Fruit fly (Drosophila melanogaster): ENCODE data around the gene wrm1.
A peak's percentile ranks its signal among the peaks of the same experiment; 100 is the strongest.

Gene wrm1

DNA sequence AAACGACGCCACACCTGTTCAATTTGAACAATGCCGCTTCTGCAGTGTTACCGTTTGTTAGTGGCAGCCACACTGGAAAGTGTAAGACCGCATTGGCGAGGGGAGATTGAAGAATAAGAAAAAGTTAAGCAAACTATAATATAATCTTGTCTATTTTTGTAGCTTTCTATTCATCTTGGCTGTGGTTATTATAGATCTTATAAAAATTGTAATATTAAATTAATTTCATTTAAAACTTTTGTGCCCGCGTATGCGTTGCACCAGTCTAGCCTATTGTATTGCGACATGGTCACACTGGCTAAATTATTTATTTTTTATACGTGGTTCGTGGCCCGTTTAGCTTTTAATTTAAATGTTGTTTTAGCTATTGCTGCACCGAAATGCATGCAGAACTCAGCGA, 11.7 kb downstream of the wrm1 start, which contains the start of the genes RhoGEF4 and Rint1 (continued):
- TF ChIP-seq NK7.1 (GFP tag; optimal IDR thresholded peaks at IDR 0.05) (no peak), CG10979 (tag; optimal IDR thresholded peaks at IDR 0.05) (peak; percentile 51), CG10543 (GFP tag; optimal IDR thresholded peaks at IDR 0.05) (peak; percentile 5), CG10654 (GFP tag; optimal IDR thresholded peaks at IDR 0.05) (peak; percentile 60), Atf-2 (GFP tag; optimal IDR thresholded peaks at IDR 0.05) (no peak), CG2889 (GFP tag; IDR thresholded peaks at IDR 0.05) (0 out of 3 replicates have a peak, but pooled peaks have one; percentile 12), sob (GFP tag; IDR thresholded peaks at IDR 0.05) (peak; percentile 78), CG12071 (GFP tag; optimal IDR thresholded peaks at IDR 0.05) (no peak), br (optimal IDR thresholded peaks at IDR 0.05) (no peak), tap (tag; optimal IDR thresholded peaks at IDR 0.05) (peak; percentile 39), D19A (tag; optimal IDR thresholded peaks at IDR 0.05) (no peak), CG30431 (GFP tag; optimal IDR thresholded peaks at IDR 0.05) (peak; percentile 61), ara (GFP tag; IDR thresholded peaks at IDR 0.05) (peak; percentile 73), stc (GFP tag; IDR thresholded peaks at IDR 0.05) (0 out of 2 replicates have a peak, but pooled peaks have one; percentile 27), usp (GFP tag; optimal IDR thresholded peaks at IDR 0.05) (no peak), twi (tag; optimal IDR thresholded peaks at IDR 0.05) (no peak), Sox100B (GFP tag; optimal IDR thresholded peaks at IDR 0.05) (no peak), emc (GFP tag; optimal IDR thresholded peaks at IDR 0.05) (no peak), CG14965 (GFP tag; optimal IDR thresholded peaks at IDR 0.05; ENCODE audit: borderline replicate concordance) (no peak), Hmx (GFP tag; optimal IDR thresholded peaks at IDR 0.05) (no peak), MTF-1 (GFP tag; optimal IDR thresholded peaks at IDR 0.05; ENCODE audit: borderline replicate concordance) (no peak), CG14667 (GFP tag; IDR thresholded peaks at IDR 0.05) (peak; percentile 56), CG4404 (GFP tag; IDR thresholded peaks at IDR 0.05) (peak; percentile 68), Chrac-16 (GFP tag; optimal IDR thresholded peaks at IDR 0.05) (peak; percentile 85), fd102C (GFP tag; optimal IDR thresholded peaks at IDR 0.05) (no peak), ken (GFP tag; IDR thresholded peaks at IDR 0.05) (peak; percentile 80; the same call in 2 of the 3 replicates), sim (GFP tag; IDR thresholded peaks at IDR 0.05) (no peak), kah (GFP tag; optimal IDR thresholded peaks at IDR 0.05) (peak; percentile 36), HLH3B (GFP tag; IDR thresholded peaks at IDR 0.05) (peak; percentile 52; the same call in 1 of the 2 replicates), CG11695 (GFP tag; IDR thresholded peaks at IDR 0.05) (no peak), CG2875 (GFP tag; optimal IDR thresholded peaks at IDR 0.05) (no peak), odd (GFP tag; optimal IDR thresholded peaks at IDR 0.05) (no peak), ase (GFP tag; IDR thresholded peaks at IDR 0.05) (0 out of 3 replicates have a peak, but pooled peaks have one; percentile 41), CG10959 (GFP tag; IDR thresholded peaks at IDR 0.05) (peak; percentile 57), Tbp (GFP tag; optimal IDR thresholded peaks at IDR 0.05) (no peak), CG4707 (GFP tag; optimal IDR thresholded peaks at IDR 0.05) (no peak), zfh2 (GFP tag; optimal IDR thresholded peaks at IDR 0.05) (peak; percentile 53), tna (GFP tag; IDR thresholded peaks at IDR 0.05; ENCODE audit: partially characterized antibody) (no peak), Hr39 (optimal IDR thresholded peaks at IDR 0.05) (no peak), CG10209 (GFP tag; optimal IDR thresholded peaks at IDR 0.05) (peak; percentile 63), chm (GFP tag; IDR thresholded peaks at IDR 0.05) (no peak), gcm (GFP tag; optimal IDR thresholded peaks at IDR 0.05) (peak; percentile 58), row (GFP tag; IDR thresholded peaks at IDR 0.05) (peak; percentile 97), ind (GFP tag; optimal IDR thresholded peaks at IDR 0.05) (peak; percentile 68), CG1792 (GFP tag; optimal IDR thresholded peaks at IDR 0.05) (no peak), CG11456 (GFP tag; IDR thresholded peaks at IDR 0.05) (peak; percentile 64), CG17328 (GFP tag; IDR thresholded peaks at IDR 0.05) (peak; percentile 63), CG10267 (tag; optimal IDR thresholded peaks at IDR 0.05) (peak; percentile 73), otp (GFP tag; IDR thresholded peaks at IDR 0.05) (no peak), grau (tag; optimal IDR thresholded peaks at IDR 0.05) (peak; percentile 76), Jarid2 (GFP tag; optimal IDR thresholded peaks at IDR 0.05) (no peak), tin (GFP tag; optimal IDR thresholded peaks at IDR 0.05) (peak; percentile 80)

Data from whole organism, embryonic.